Fruit fly (Drosophila melanogaster): ENCODE measurements around the gene Nhe2.

Gene Nhe2

DNA sequence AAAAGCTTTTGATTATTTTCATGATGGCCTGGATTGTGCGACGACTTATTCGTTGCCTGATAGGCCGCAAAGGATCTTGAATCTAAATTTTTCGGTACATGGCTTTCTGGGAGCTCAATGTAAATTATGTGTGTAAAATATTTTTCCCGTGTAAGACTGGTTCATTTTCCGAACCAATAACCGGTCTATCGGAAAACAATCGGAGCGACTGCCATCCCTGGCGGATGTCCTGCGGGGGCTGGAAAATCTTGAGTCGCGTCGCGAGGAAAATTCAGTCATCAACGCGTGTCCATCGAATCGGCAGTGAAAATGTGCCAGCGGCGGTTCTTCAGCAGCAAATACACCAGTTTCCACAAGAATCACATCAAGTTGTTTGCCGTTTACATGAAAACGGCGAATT, at the start of gene Nhe2, which contains the start of gene CG46307:
Nhe2 (plus strand) TSS at position 243 of the 400 bp plus-strand sequence.
CG46307 (plus strand) TSS at position 243 of the 400 bp plus-strand sequence.
- TF ChIP-seq CG8478 (optimal IDR thresholded peaks at IDR 0.05): no peak
- TF ChIP-seq EcR (GFP tag; optimal IDR thresholded peaks at IDR 0.05): no peak
- TF ChIP-seq psq (optimal IDR thresholded peaks at IDR 0.05): no peak
- no peak for TF ChIP-seq Dll (optimal IDR thresholded peaks at IDR 0.05)
- no peak for TF ChIP-seq usp (GFP tag; optimal IDR thresholded peaks at IDR 0.05)
- no peak for TF ChIP-seq pan (optimal IDR thresholded peaks at IDR 0.05)

dm6 chr2L:21061591-21061990, 42.8 kb upstream of the Nhe2 start:
- TF ChIP-seq CG8478 (optimal IDR thresholded peaks at IDR 0.05): no peak
- TF ChIP-seq usp (GFP tag; optimal IDR thresholded peaks at IDR 0.05): no peak
- TF ChIP-seq Dll (optimal IDR thresholded peaks at IDR 0.05): no peak
- TF ChIP-seq pan (optimal IDR thresholded peaks at IDR 0.05): no peak
- TF ChIP-seq psq (optimal IDR thresholded peaks at IDR 0.05): no peak
- no peak for TF ChIP-seq EcR (GFP tag; optimal IDR thresholded peaks at IDR 0.05)

dm6 chr2L:21062611-21063010, 41.8 kb upstream of the Nhe2 start:
- TF ChIP-seq CG8478 (optimal IDR thresholded peaks at IDR 0.05): no peak

DNA sequence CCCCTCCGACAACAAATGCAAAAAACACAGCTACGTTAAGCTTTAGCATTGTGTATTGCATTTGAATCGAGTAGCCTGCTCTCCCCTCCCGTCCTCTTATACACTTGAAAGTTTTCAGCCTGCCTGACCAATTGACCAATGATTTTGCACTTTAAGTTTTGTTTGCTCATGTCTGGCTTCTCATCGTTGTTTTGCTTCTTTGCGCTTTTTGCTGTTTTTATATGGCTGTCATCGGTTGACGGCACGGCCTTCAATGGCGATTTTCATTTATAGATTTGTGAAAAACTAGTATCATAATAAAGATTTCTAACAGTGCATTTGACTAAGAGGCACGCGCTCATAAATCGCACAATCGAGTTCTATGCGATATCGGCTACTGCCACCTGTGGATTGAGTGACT, 38.5 kb upstream of the Nhe2 start:
- TF ChIP-seq pan (optimal IDR thresholded peaks at IDR 0.05) (no peak), CG8478 (optimal IDR thresholded peaks at IDR 0.05) (no peak), psq (optimal IDR thresholded peaks at IDR 0.05) (no peak), usp (GFP tag; optimal IDR thresholded peaks at IDR 0.05) (no peak), EcR (GFP tag; optimal IDR thresholded peaks at IDR 0.05) (no peak), Dll (optimal IDR thresholded peaks at IDR 0.05) (no peak)

dm6 chr2L:21067137-21067536, 37.2 kb upstream of the Nhe2 start:
- TF ChIP-seq Dll (optimal IDR thresholded peaks at IDR 0.05) (no peak), EcR (GFP tag; optimal IDR thresholded peaks at IDR 0.05) (no peak), usp (GFP tag; optimal IDR thresholded peaks at IDR 0.05) (no peak), psq (optimal IDR thresholded peaks at IDR 0.05) (no peak), CG8478 (optimal IDR thresholded peaks at IDR 0.05) (no peak), pan (optimal IDR thresholded peaks at IDR 0.05) (no peak)

- no peak for TF ChIP-seq EcR (GFP tag; optimal IDR thresholded peaks at IDR 0.05)
- TF ChIP-seq usp (GFP tag; optimal IDR thresholded peaks at IDR 0.05): no peak
- TF ChIP-seq psq (optimal IDR thresholded peaks at IDR 0.05): no peak
- no peak for TF ChIP-seq Dll (optimal IDR thresholded peaks at IDR 0.05)
- TF ChIP-seq pan (optimal IDR thresholded peaks at IDR 0.05): no peak
- no peak for TF ChIP-seq CG8478 (optimal IDR thresholded peaks at IDR 0.05)
Observed at dm6 chr2L:21069776-21070175, 34.6 kb upstream of the Nhe2 start.

dm6 chr2L:21070825-21071224, 33.5 kb upstream of the Nhe2 start:
- TF ChIP-seq Dll (optimal IDR thresholded peaks at IDR 0.05) (no peak), EcR (GFP tag; optimal IDR thresholded peaks at IDR 0.05) (no peak), psq (optimal IDR thresholded peaks at IDR 0.05) (no peak), CG8478 (optimal IDR thresholded peaks at IDR 0.05) (no peak), usp (GFP tag; optimal IDR thresholded peaks at IDR 0.05) (no peak), pan (optimal IDR thresholded peaks at IDR 0.05) (no peak)

- no peak for TF ChIP-seq pan (optimal IDR thresholded peaks at IDR 0.05)
- no peak for TF ChIP-seq psq (optimal IDR thresholded peaks at IDR 0.05)
- TF ChIP-seq CG8478 (optimal IDR thresholded peaks at IDR 0.05): no peak
- no peak for TF ChIP-seq usp (GFP tag; optimal IDR thresholded peaks at IDR 0.05)
- TF ChIP-seq Dll (optimal IDR thresholded peaks at IDR 0.05): no peak
- no peak for TF ChIP-seq EcR (GFP tag; optimal IDR thresholded peaks at IDR 0.05)
Observed at dm6 chr2L:21071435-21071834, 32.9 kb upstream of the Nhe2 start, which contains the start of gene CG9265. Gene CG9265 (minus strand): TSS chr2L:21071502.

DNA sequence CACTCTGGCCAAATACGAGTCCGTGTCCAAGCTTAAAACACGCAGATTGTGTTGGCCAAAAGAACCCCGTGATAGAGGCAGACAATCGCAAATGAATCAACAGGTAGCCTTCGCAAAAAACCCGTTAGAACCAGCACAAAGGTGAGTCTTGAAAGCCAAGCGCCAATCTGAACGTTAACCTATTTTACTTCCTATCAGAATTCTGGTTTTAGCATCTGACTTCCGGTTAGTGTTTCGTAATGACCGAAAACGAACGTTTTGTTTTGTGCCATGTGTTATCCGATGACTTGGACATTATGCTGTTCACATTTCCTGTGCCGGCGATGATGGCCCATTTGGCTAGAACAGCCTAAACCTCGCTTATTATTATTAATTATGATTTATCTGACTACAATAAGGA, 32.0 kb upstream of the Nhe2 start:
- TF ChIP-seq pan (optimal IDR thresholded peaks at IDR 0.05) (no peak), usp (GFP tag; optimal IDR thresholded peaks at IDR 0.05) (no peak), Dll (optimal IDR thresholded peaks at IDR 0.05) (no peak), CG8478 (optimal IDR thresholded peaks at IDR 0.05) (no peak), EcR (GFP tag; optimal IDR thresholded peaks at IDR 0.05) (no peak), psq (optimal IDR thresholded peaks at IDR 0.05) (no peak)

DNA sequence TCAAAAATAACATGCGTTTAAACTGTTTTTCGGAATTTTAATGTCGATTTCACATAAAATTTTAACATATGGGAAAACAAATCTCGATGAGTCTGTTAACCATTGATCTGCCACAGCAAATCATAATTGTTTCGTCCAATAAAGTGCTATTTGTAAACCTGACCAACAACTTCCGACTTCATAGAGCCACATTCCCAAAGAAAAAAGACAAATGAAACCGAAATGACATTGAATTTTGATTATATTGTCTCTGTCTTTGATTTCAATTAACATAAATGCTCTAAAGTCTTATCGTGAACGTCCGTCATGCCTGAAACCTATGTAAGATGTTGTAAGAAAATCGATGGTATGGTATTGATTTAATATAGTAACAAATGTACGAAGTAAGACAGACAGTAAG, 31.1 kb upstream of the Nhe2 start:
- no peak for TF ChIP-seq Dll (optimal IDR thresholded peaks at IDR 0.05)
- TF ChIP-seq pan (optimal IDR thresholded peaks at IDR 0.05): no peak
- no peak for TF ChIP-seq psq (optimal IDR thresholded peaks at IDR 0.05)
- TF ChIP-seq EcR (GFP tag; optimal IDR thresholded peaks at IDR 0.05): no peak
- no peak for TF ChIP-seq usp (GFP tag; optimal IDR thresholded peaks at IDR 0.05)
- no peak for TF ChIP-seq CG8478 (optimal IDR thresholded peaks at IDR 0.05)

DNA sequence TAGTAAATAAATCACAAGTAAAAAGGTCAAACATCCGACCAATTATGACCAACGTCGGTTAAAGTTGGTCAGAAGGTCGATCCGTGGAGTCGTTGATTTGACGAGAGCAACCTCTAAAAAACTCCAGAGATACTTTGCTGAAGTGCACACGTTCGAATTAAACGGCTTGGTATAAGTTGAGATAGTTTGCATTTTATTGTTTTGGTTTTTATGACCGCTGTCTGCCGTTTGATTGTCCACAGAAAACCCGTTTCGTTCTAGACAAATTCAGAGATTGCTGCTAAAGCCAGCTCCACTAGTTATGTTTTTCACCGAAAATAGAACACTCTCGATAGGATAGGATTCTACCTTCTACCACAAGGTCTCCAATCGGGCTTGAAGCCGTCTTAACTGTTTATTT, 30.6 kb upstream of the Nhe2 start:
- no peak for TF ChIP-seq EcR (GFP tag; optimal IDR thresholded peaks at IDR 0.05)
- TF ChIP-seq usp (GFP tag; optimal IDR thresholded peaks at IDR 0.05): no peak
- no peak for TF ChIP-seq psq (optimal IDR thresholded peaks at IDR 0.05)
- TF ChIP-seq CG8478 (optimal IDR thresholded peaks at IDR 0.05): no peak
- no peak for TF ChIP-seq pan (optimal IDR thresholded peaks at IDR 0.05)
- TF ChIP-seq Dll (optimal IDR thresholded peaks at IDR 0.05): no peak

DNA sequence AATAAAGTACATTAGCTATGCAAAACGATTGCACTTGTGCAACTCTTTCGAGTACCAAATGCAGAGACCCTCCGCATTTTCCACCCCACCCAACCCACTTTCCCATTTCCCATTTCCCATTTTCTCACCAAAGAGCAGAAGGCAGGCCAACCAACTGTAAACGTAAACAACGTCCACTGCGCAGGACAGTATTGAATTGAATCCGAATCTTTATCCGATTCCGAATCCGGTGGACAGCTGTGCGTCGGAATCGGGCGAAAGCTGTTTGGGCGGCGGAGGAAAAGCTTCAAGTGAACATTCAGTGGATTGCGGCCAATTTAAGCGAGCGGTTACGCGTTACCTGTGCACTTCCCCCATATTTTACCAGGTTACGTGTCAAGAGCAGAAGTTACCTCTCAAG, 29.3 kb upstream of the Nhe2 start, which contains the start of gene tadr:
tadr (plus strand) TSS at position 301 of the 400 bp plus-strand sequence.
- TF ChIP-seq EcR (GFP tag; optimal IDR thresholded peaks at IDR 0.05) (no peak), usp (GFP tag; optimal IDR thresholded peaks at IDR 0.05) (no peak), Dll (optimal IDR thresholded peaks at IDR 0.05) (no peak), pan (optimal IDR thresholded peaks at IDR 0.05) (no peak), CG8478 (optimal IDR thresholded peaks at IDR 0.05) (no peak), psq (optimal IDR thresholded peaks at IDR 0.05) (no peak)

dm6 chr2L:21077849-21078248, 26.5 kb upstream of the Nhe2 start:
- no peak for TF ChIP-seq Dll (optimal IDR thresholded peaks at IDR 0.05)
- TF ChIP-seq usp (GFP tag; optimal IDR thresholded peaks at IDR 0.05): no peak
- no peak for TF ChIP-seq CG8478 (optimal IDR thresholded peaks at IDR 0.05)
- TF ChIP-seq EcR (GFP tag; optimal IDR thresholded peaks at IDR 0.05): no peak
- no peak for TF ChIP-seq pan (optimal IDR thresholded peaks at IDR 0.05)
- TF ChIP-seq psq (optimal IDR thresholded peaks at IDR 0.05): no peak

Measured in whole organism.